Fruit fly (Drosophila melanogaster) whole organism, embryonic: Measurements from ENCODE around the gene Vta1.
A peak's percentile ranks its signal among the peaks of the same experiment; 100 is the strongest.

Experiments used
- Asciz ChIP-seq: fragments of 200-800 bp; sonication (Bioruptor generic); optimal IDR thresholded peaks from 2 replicates; lab custom pipeline; 2017; ENCODE audit warnings: missing biosample characterization, mild to moderate bottlenecking, missing genetic modification characterization, missing genetic modification reagents
- CG10366 ChIP-seq: fragments of 200-800 bp; sonication (Bioruptor generic); IDR thresholded peaks from 2 replicates; pipeline ENCODE4 v1.3.6; 2022; ENCODE audit warnings: missing biosample characterization, missing genetic modification characterization
- CG10543 ChIP-seq: fragments of 200-800 bp; sonication (Bioruptor generic); optimal IDR thresholded peaks from 3 replicates; lab custom pipeline; 2017; ENCODE audit warnings: missing biosample characterization, mild to moderate bottlenecking, missing genetic modification characterization, moderate library complexity
- CG11504 ChIP-seq: fragments of 200-800 bp; sonication (Bioruptor generic); optimal IDR thresholded peaks from 3 replicates; lab custom pipeline; 2019; ENCODE audit warnings: missing biosample characterization, mild to moderate bottlenecking, missing genetic modification characterization, moderate library complexity
- CG12219 ChIP-seq: fragments of 200-800 bp; sonication (Bioruptor generic); optimal IDR thresholded peaks from 3 replicates; lab custom pipeline; 2018; ENCODE audit warnings: missing biosample characterization, mild to moderate bottlenecking, missing genetic modification characterization
- CG12769 ChIP-seq: fragments of 200-800 bp; sonication (Bioruptor generic); optimal IDR thresholded peaks from 2 replicates; lab custom pipeline; 2019; ENCODE audit warnings: missing biosample characterization, mild to moderate bottlenecking, missing genetic modification characterization, moderate library complexity
- CG14965 ChIP-seq: fragments of 200-800 bp; sonication (Bioruptor generic); optimal IDR thresholded peaks from 2 replicates; lab custom pipeline; 2016; ENCODE audit warnings: missing biosample characterization, missing genetic modification characterization, borderline replicate concordance
- CG1792 ChIP-seq: fragments of 200-800 bp; sonication (Bioruptor generic); optimal IDR thresholded peaks from 2 replicates; lab custom pipeline; 2016; ENCODE audit warnings: missing biosample characterization, missing genetic modification characterization
- CG2120 ChIP-seq: fragments of 200-800 bp; sonication (Bioruptor generic); optimal IDR thresholded peaks from 3 replicates; lab custom pipeline; 2016; ENCODE audit warnings: missing biosample characterization, missing genetic modification characterization
- CG2712 ChIP-seq: fragments of 200-800 bp; optimal IDR thresholded peaks from 3 replicates; lab custom pipeline; 2019; ENCODE audit warnings: missing biosample characterization, mild to moderate bottlenecking, missing genetic modification characterization, moderate library complexity
- CG31365 ChIP-seq: fragments of 200-800 bp; sonication (Bioruptor generic); optimal IDR thresholded peaks from 2 replicates; lab custom pipeline; 2018; ENCODE audit warnings: missing biosample characterization, mild to moderate bottlenecking, missing genetic modification characterization
- CG34422 ChIP-seq: fragments of 200-800 bp; sonication (Bioruptor generic); IDR thresholded peaks from 3 replicates; pipeline ENCODE4 v1.3.6; 2022; ENCODE audit warnings: missing biosample characterization, missing genetic modification characterization
- CG4328 ChIP-seq: fragments of 200-800 bp; sonication (Bioruptor generic); optimal IDR thresholded peaks from 3 replicates; lab custom pipeline; 2017; ENCODE audit warnings: missing biosample characterization, missing genetic modification reagents, missing genetic modification characterization
- CG4617 ChIP-seq: fragments of 200-800 bp; sonication (Bioruptor generic); optimal IDR thresholded peaks from 3 replicates; lab custom pipeline; 2016; ENCODE audit warnings: missing biosample characterization, missing genetic modification characterization, borderline replicate concordance
- CG6175 ChIP-seq: fragments of 200-800 bp; sonication (Bioruptor generic); IDR thresholded peaks from 3 replicates; pipeline ENCODE4 v1.3.6; 2022; ENCODE audit warnings: missing biosample characterization, missing genetic modification characterization
- CG6683 ChIP-seq: fragments of 200-800 bp; sonication (Bioruptor generic); optimal IDR thresholded peaks from 2 replicates; lab custom pipeline; 2017; ENCODE audit warnings: missing biosample characterization, mild to moderate bottlenecking, missing genetic modification characterization, missing genetic modification reagents
- CG6765 ChIP-seq: fragments of 200-800 bp; sonication (Bioruptor generic); optimal IDR thresholded peaks from 3 replicates; lab custom pipeline; 2017; ENCODE audit warnings: missing biosample characterization, mild to moderate bottlenecking, missing genetic modification characterization
- CG7963 ChIP-seq: fragments of 200-800 bp; sonication (Bioruptor generic); IDR thresholded peaks from 3 replicates; pipeline ENCODE4 v1.3.6; 2022; ENCODE audit warnings: missing biosample characterization, missing genetic modification characterization; ENCODE audit not compliant: partially characterized antibody
- Drgx ChIP-seq: fragments of 200-800 bp; sonication (Bioruptor generic); IDR thresholded peaks from 2 replicates; pipeline ENCODE4 v1.3.6; 2022; ENCODE audit warnings: missing biosample characterization, missing genetic modification characterization
- Eip74EF ChIP-seq, 2 experiments: fragments of 200-800 bp in 1 of 2; fragments of >200 bp in 1 of 2; sonication (Bioruptor generic) in 1 of 2; optimal IDR thresholded peaks; 2 replicates each; lab custom pipeline; 2017 to 2019; ENCODE audit warnings: missing biosample characterization in 2 of 2, missing genetic modification characterization in 2 of 2, mild to moderate bottlenecking in 1 of 2, moderate library complexity in 1 of 2
- HLHmδ ChIP-seq: fragments of 200-800 bp; sonication (Bioruptor generic); optimal IDR thresholded peaks from 2 replicates; lab custom pipeline; 2018; ENCODE audit warnings: missing biosample characterization, mild to moderate bottlenecking, missing genetic modification characterization, moderate library complexity
- Hey ChIP-seq: fragments of 200-800 bp; sonication (Bioruptor generic); optimal IDR thresholded peaks from 3 replicates; lab custom pipeline; 2018; ENCODE audit warnings: missing biosample characterization, mild to moderate bottlenecking, missing genetic modification characterization
- Hr3 ChIP-seq: fragments of 200-800 bp; sonication (Bioruptor generic); optimal IDR thresholded peaks from 3 replicates; lab custom pipeline; 2016; ENCODE audit warnings: missing biosample characterization, missing genetic modification characterization
- Jarid2 ChIP-seq: fragments of 200-800 bp; sonication (Bioruptor generic); optimal IDR thresholded peaks from 3 replicates; lab custom pipeline; 2017; ENCODE audit warnings: mild to moderate bottlenecking, missing biosample characterization, missing genetic modification reagents, missing genetic modification characterization
- Optix ChIP-seq: fragments of 200-800 bp; sonication (Bioruptor generic); IDR thresholded peaks from 3 replicates; pipeline ENCODE4 v1.3.6; 2022; ENCODE audit warnings: missing biosample characterization, missing genetic modification characterization
- Ptx1 ChIP-seq: fragments of 200-800 bp; sonication (Bioruptor generic); IDR thresholded peaks from 2 replicates; pipeline ENCODE4 v1.3.6; 2022; ENCODE audit warnings: missing biosample characterization, missing genetic modification characterization
- Sin3A ChIP-seq: fragments of >200 bp; optimal IDR thresholded peaks from 2 replicates; lab custom pipeline; 2018
- Spps ChIP-seq: fragments of 200-800 bp; sonication (Bioruptor generic); optimal IDR thresholded peaks from 2 replicates; lab custom pipeline; 2018; ENCODE audit warnings: missing biosample characterization, mild to moderate bottlenecking, missing genetic modification characterization
- Stat92E ChIP-seq, 3 experiments: fragments of >200 bp in 2 of 3; fragments of 200-800 bp in 1 of 3; sonication (Bioruptor generic) in 1 of 3; optimal IDR thresholded peaks; 2 replicates each; lab custom pipeline; 2017 to 2019; ENCODE audit warnings: missing biosample characterization in 3 of 3, missing genetic modification characterization in 3 of 3, mild to moderate bottlenecking in 1 of 3, moderate library complexity in 1 of 3
- Tbp ChIP-seq: fragments of >200 bp; optimal IDR thresholded peaks from 2 replicates; lab custom pipeline; 2018; ENCODE audit warnings: missing biosample characterization, missing genetic modification characterization
- Trl ChIP-seq, 3 experiments: fragments of >200 bp in 2 of 3; fragments of 200-800 bp in 1 of 3; sonication (Bioruptor generic) in 1 of 3; optimal IDR thresholded peaks; 2 replicates in 1 of 3; 3 replicates in 2 of 3; lab custom pipeline; 2016 to 2017; ENCODE audit warnings: missing biosample characterization in 1 of 3, missing genetic modification characterization in 1 of 3
- ab ChIP-seq: fragments of 200-800 bp; sonication (Bioruptor generic); optimal IDR thresholded peaks from 2 replicates; lab custom pipeline; 2016; ENCODE audit warnings: missing biosample characterization, missing genetic modification characterization
- abd-A ChIP-seq: fragments of 200-800 bp; sonication (Bioruptor generic); optimal IDR thresholded peaks from 3 replicates; lab custom pipeline; 2019; ENCODE audit warnings: missing biosample characterization, mild to moderate bottlenecking, missing genetic modification characterization, moderate library complexity
- amos ChIP-seq: fragments of 200-800 bp; sonication (Bioruptor generic); IDR thresholded peaks from 2 replicates; pipeline ENCODE4 v1.3.6; 2022; ENCODE audit warnings: missing biosample characterization, missing genetic modification characterization; ENCODE audit not compliant: partially characterized antibody
- aop ChIP-seq: fragments of 200-800 bp; sonication (Bioruptor generic); IDR thresholded peaks from 2 replicates; pipeline ENCODE4 v1.3.6; 2022; ENCODE audit warnings: missing biosample characterization, missing genetic modification characterization
- cad ChIP-seq: fragments of >200 bp; optimal IDR thresholded peaks from 2 replicates; lab custom pipeline; 2017; ENCODE audit warnings: missing biosample characterization, missing genetic modification characterization
- cas ChIP-seq: fragments of 200-800 bp; sonication (Bioruptor generic); IDR thresholded peaks from 2 replicates; pipeline ENCODE4 v1.3.6; 2022; ENCODE audit warnings: missing biosample characterization, missing genetic modification characterization
- dati ChIP-seq: fragments of 200-800 bp; sonication (Bioruptor generic); IDR thresholded peaks from 2 replicates; pipeline ENCODE4 v1.3.6; 2022; ENCODE audit warnings: missing biosample characterization, missing genetic modification characterization
- gsb ChIP-seq: fragments of 200-800 bp; sonication (Bioruptor generic); IDR thresholded peaks from 2 replicates; pipeline ENCODE4 v1.3.6; 2022; ENCODE audit warnings: missing biosample characterization, missing genetic modification characterization
- hbn ChIP-seq: fragments of 200-800 bp; sonication (Bioruptor generic); IDR thresholded peaks from 2 replicates; pipeline ENCODE4 v1.3.6; 2022; ENCODE audit warnings: missing biosample characterization, missing genetic modification characterization; ENCODE audit not compliant: partially characterized antibody
- hth ChIP-seq: fragments of >200 bp; optimal IDR thresholded peaks from 2 replicates; lab custom pipeline; 2017; ENCODE audit warnings: inconsistent platforms
- nerfin-1 ChIP-seq: fragments of 200-800 bp; sonication (Bioruptor generic); optimal IDR thresholded peaks from 3 replicates; lab custom pipeline; 2019; ENCODE audit warnings: missing biosample characterization, mild to moderate bottlenecking, missing genetic modification characterization, moderate library complexity
- pho ChIP-seq: fragments of 200-800 bp; sonication (Bioruptor generic); optimal IDR thresholded peaks from 2 replicates; lab custom pipeline; 2016; ENCODE audit warnings: missing biosample characterization, missing genetic modification characterization
- pnt ChIP-seq: fragments of 200-800 bp; sonication (Bioruptor generic); optimal IDR thresholded peaks from 3 replicates; lab custom pipeline; 2016; ENCODE audit warnings: missing biosample characterization, missing genetic modification characterization
- shn ChIP-seq: fragments of 200-800 bp; sonication (Bioruptor generic); optimal IDR thresholded peaks from 3 replicates; lab custom pipeline; 2016; ENCODE audit warnings: missing biosample characterization, missing genetic modification characterization
- sr ChIP-seq: fragments of 200-800 bp; sonication (Bioruptor generic); IDR thresholded peaks from 3 replicates; pipeline ENCODE4 v1.3.6; 2022; ENCODE audit warnings: missing biosample characterization, missing genetic modification characterization
- ssp ChIP-seq: fragments of 200-800 bp; sonication (Bioruptor generic); IDR thresholded peaks from 2 replicates; pipeline ENCODE4 v1.3.6; 2022; ENCODE audit warnings: missing biosample characterization, missing genetic modification characterization
- tgo ChIP-seq: fragments of 200-800 bp; sonication (Bioruptor generic); IDR thresholded peaks from 3 replicates; pipeline ENCODE4 v1.3.6; 2022; ENCODE audit warnings: missing biosample characterization, missing genetic modification characterization
- tll ChIP-seq, 2 experiments: fragments of 200-800 bp in 1 of 2; fragments of >200 bp in 1 of 2; sonication (Bioruptor generic) in 1 of 2; optimal IDR thresholded peaks; 2 replicates each; lab custom pipeline; 2017 to 2019; ENCODE audit warnings: missing biosample characterization in 2 of 2, missing genetic modification characterization in 2 of 2, mild to moderate bottlenecking in 1 of 2, moderate library complexity in 1 of 2
- z ChIP-seq: fragments of 200-800 bp; sonication (Bioruptor generic); IDR thresholded peaks from 3 replicates; pipeline ENCODE4 v1.3.6; 2022; ENCODE audit warnings: missing biosample characterization, missing genetic modification characterization

The Vta1 gene

DNA sequence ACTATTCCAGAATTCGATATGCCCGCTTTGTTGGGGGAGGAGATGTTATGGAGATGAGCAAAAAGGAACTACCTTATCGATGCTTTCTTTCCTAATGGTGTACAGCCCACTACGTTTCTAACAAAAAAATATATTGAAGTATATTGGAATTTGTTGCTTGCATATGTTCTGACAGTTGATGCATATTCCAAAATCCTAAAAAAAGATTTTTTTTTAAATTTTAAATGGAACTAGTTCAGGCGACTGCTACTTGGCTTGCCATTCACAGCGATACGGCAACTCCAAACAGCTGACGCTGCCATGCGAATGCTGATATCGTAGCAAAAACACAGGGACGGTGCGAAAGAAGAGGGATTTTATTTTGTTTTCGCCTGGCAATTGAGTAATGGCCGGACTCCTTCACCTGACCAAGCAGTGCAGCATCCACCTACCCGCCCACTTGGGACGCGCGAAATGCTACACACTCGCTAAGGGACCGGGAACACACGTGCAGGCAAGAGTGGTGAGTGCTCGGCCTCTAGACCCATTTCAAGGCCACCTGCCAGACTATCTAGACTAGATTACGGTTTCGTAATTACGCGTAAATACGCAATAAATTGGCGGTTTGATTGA, 34.5 kb downstream of the Vta1 start, which contains the start of the genes CG13926, ABCB7 and CG33230 (continued):
- TF ChIP-seq Eip74EF (GFP tag; optimal IDR thresholded peaks at IDR 0.05; lab: Kevin White, UChicago) (no peak), CG7963 (GFP tag; lab: Robert Waterston, UW) (no peak), sr (GFP tag; lab: Robert Waterston, UW) (no peak), z (GFP tag; lab: Robert Waterston, UW) (no peak), Sin3A (lab: Kevin White, UChicago) (peak; percentile 64), ssp (GFP tag; lab: Robert Waterston, UW) (no peak), CG12769 (tag; lab: Kevin White, UChicago) (no peak), Asciz (GFP tag; lab: Kevin White, UChicago) (no peak), gsb (GFP tag; lab: Robert Waterston, UW) (no peak), CG11504 (no peak), Hey (tag; lab: Kevin White, UChicago) (peak; percentile 81), cas (GFP tag; lab: Robert Waterston, UW) (no peak), CG4328 (GFP tag; lab: Kevin White, UChicago) (no peak), Hr3 (GFP tag; lab: Kevin White, UChicago) (no peak), shn (GFP tag; lab: Kevin White, UChicago) (no peak), ab (GFP tag; lab: Kevin White, UChicago) (no peak), CG10366 (no peak), HLHmδ (no peak), CG6683 (GFP tag; lab: Kevin White, UChicago) (no peak), Spps (tag; lab: Kevin White, UChicago) (no peak), Jarid2 (GFP tag; lab: Kevin White, UChicago) (no peak), tgo (GFP tag; lab: Robert Waterston, UW) (no peak), Tbp (GFP tag; lab: Kevin White, UChicago) (no peak), CG6175 (GFP tag; lab: Robert Waterston, UW) (no peak), Drgx (GFP tag; lab: Robert Waterston, UW) (0 out of 2 replicates have a peak, but pooled peaks have one; percentile 12), hbn (GFP tag; lab: Robert Waterston, UW) (0 out of 2 replicates have a peak, but pooled peaks have one; percentile 21), nerfin-1 (peak; percentile 33), CG10543 (peak; percentile 61), CG12219 (GFP tag; lab: Kevin White, UChicago) (no peak), CG2712 (tag; lab: Kevin White, UChicago) (no peak), CG31365 (tag; lab: Kevin White, UChicago) (no peak), Trl (optimal IDR thresholded peaks at IDR 0.05; lab: Kevin White, UChicago) (no peak), Trl (GFP tag; optimal IDR thresholded peaks at IDR 0.05; lab: Kevin White, UChicago) (no peak), abd-A (no peak), amos (GFP tag; lab: Robert Waterston, UW) (peak; percentile 46; the same call in 1 of the 2 replicates), CG34422 (GFP tag; lab: Robert Waterston, UW) (peak; percentile 60; the same call in 2 of the 3 replicates), CG1792 (no peak), CG6765 (GFP tag; lab: Kevin White, UChicago) (no peak), Stat92E (GFP tag; optimal IDR thresholded peaks at IDR 0.05; lab: Kevin White, UChicago) (peak in 1 of 3 experiments; percentile 53), Ptx1 (GFP tag; lab: Robert Waterston, UW) (no peak; the same call in 1 of the 2 replicates), aop (GFP tag; lab: Robert Waterston, UW) (no peak), pnt (GFP tag; lab: Kevin White, UChicago) (no peak), cad (no peak), hth (no peak), CG4617 (GFP tag; lab: Kevin White, UChicago) (peak; percentile 71), tll (GFP tag; optimal IDR thresholded peaks at IDR 0.05; lab: Kevin White, UChicago) (no peak), pho (GFP tag; lab: Kevin White, UChicago) (no peak), CG14965 (GFP tag; lab: Kevin White, UChicago) (no peak), CG2120 (GFP tag; lab: Kevin White, UChicago) (peak; percentile 71), Optix (no peak), dati (GFP tag; lab: Robert Waterston, UW) (no peak)
